Fruit fly (Drosophila melanogaster) whole organism, embryonic: ENCODE data around the gene kek6.

Experiments used
- Bdp1 ChIP-seq: fragments of 200-800 bp; sonication (Bioruptor generic); optimal IDR thresholded peaks from 3 replicates; lab custom pipeline; 2016; ENCODE audit warnings: missing biosample characterization, missing genetic modification characterization
- CG10267 ChIP-seq: fragments of 200-800 bp; sonication (Bioruptor generic); optimal IDR thresholded peaks from 2 replicates; lab custom pipeline; 2018; ENCODE audit warnings: missing biosample characterization, mild to moderate bottlenecking, missing genetic modification characterization, moderate library complexity
- CG10321 ChIP-seq: fragments of 200-800 bp; sonication (Bioruptor generic); IDR thresholded peaks from 2 replicates; pipeline ENCODE4 v1.3.6; 2022; ENCODE audit warnings: missing biosample characterization, missing genetic modification characterization
- CG10979 ChIP-seq: fragments of 200-800 bp; sonication (Bioruptor generic); optimal IDR thresholded peaks from 2 replicates; lab custom pipeline; 2018; ENCODE audit warnings: missing biosample characterization, mild to moderate bottlenecking, missing genetic modification characterization, moderate library complexity
- CG11085 ChIP-seq: fragments of 200-800 bp; sonication (Bioruptor generic); IDR thresholded peaks from 2 replicates; pipeline ENCODE4 v1.3.6; 2022; ENCODE audit warnings: missing biosample characterization, missing genetic modification characterization
- CG11093 ChIP-seq: fragments of 200-800 bp; sonication (Bioruptor generic); IDR thresholded peaks from 3 replicates; pipeline ENCODE4 v1.3.6; 2022; ENCODE audit warnings: missing biosample characterization, missing genetic modification characterization
- CG12391 ChIP-seq: fragments of 200-800 bp; sonication (Bioruptor generic); optimal IDR thresholded peaks from 3 replicates; lab custom pipeline; 2018; ENCODE audit warnings: missing biosample characterization, mild to moderate bottlenecking, missing genetic modification characterization, moderate library complexity
- CG13624 ChIP-seq: fragments of 200-800 bp; sonication (Bioruptor generic); optimal IDR thresholded peaks from 2 replicates; lab custom pipeline; 2016; ENCODE audit warnings: missing biosample characterization, missing genetic modification characterization
- CG15011 ChIP-seq: fragments of 200-800 bp; sonication (Bioruptor generic); optimal IDR thresholded peaks from 3 replicates; lab custom pipeline; 2018; ENCODE audit warnings: missing biosample characterization, mild to moderate bottlenecking, missing genetic modification characterization
- CG16813 ChIP-seq: fragments of 200-800 bp; sonication (Bioruptor generic); IDR thresholded peaks from 3 replicates; pipeline ENCODE4 v1.3.6; 2022; ENCODE audit warnings: missing biosample characterization, missing genetic modification characterization; ENCODE audit not compliant: partially characterized antibody
- CG16815 ChIP-seq: fragments of 200-800 bp; sonication (Bioruptor generic); optimal IDR thresholded peaks from 3 replicates; lab custom pipeline; 2017; ENCODE audit warnings: missing biosample characterization, mild to moderate bottlenecking, missing genetic modification characterization
- CG17186 ChIP-seq: fragments of 200-800 bp; sonication (Bioruptor generic); optimal IDR thresholded peaks from 3 replicates; lab custom pipeline; 2017; ENCODE audit warnings: missing biosample characterization, missing genetic modification reagents, missing genetic modification characterization
- CG17829 ChIP-seq: fragments of 200-800 bp; optimal IDR thresholded peaks from 2 replicates; lab custom pipeline; 2019; ENCODE audit warnings: missing biosample characterization, mild to moderate bottlenecking, missing genetic modification characterization, moderate library complexity
- CG2712 ChIP-seq: fragments of 200-800 bp; optimal IDR thresholded peaks from 3 replicates; lab custom pipeline; 2019; ENCODE audit warnings: missing biosample characterization, mild to moderate bottlenecking, missing genetic modification characterization, moderate library complexity
- CG32532 ChIP-seq: fragments of 200-800 bp; sonication (Bioruptor generic); IDR thresholded peaks from 2 replicates; pipeline ENCODE4 v1.3.6; 2022; ENCODE audit warnings: missing biosample characterization, missing genetic modification characterization
- CG34422 ChIP-seq: fragments of 200-800 bp; sonication (Bioruptor generic); IDR thresholded peaks from 3 replicates; pipeline ENCODE4 v1.3.6; 2022; ENCODE audit warnings: missing biosample characterization, missing genetic modification characterization
- CG4424 ChIP-seq: fragments of 200-800 bp; sonication (Bioruptor generic); optimal IDR thresholded peaks from 3 replicates; lab custom pipeline; 2016; ENCODE audit warnings: missing biosample characterization, missing genetic modification characterization
- CG6272 ChIP-seq: fragments of 200-800 bp; sonication (Bioruptor generic); IDR thresholded peaks from 2 replicates; pipeline ENCODE4 v1.3.6; 2022; ENCODE audit warnings: missing biosample characterization, missing genetic modification characterization
- CG8944 ChIP-seq: fragments of 200-800 bp; sonication (Bioruptor generic); optimal IDR thresholded peaks from 3 replicates; lab custom pipeline; 2016; ENCODE audit warnings: missing biosample characterization, missing genetic modification characterization
- CG9932 ChIP-seq: fragments of 200-800 bp; sonication (Bioruptor generic); IDR thresholded peaks from 2 replicates; pipeline ENCODE4 v1.3.6; 2022; ENCODE audit warnings: missing biosample characterization, missing genetic modification characterization
- D ChIP-seq, 2 experiments: fragments of 200-800 bp in 1 of 2; fragments of >200 bp in 1 of 2; sonication (Bioruptor generic) in 1 of 2; optimal IDR thresholded peaks; 2 replicates in 1 of 2; 3 replicates in 1 of 2; lab custom pipeline; 2017; ENCODE audit warnings: mild to moderate bottlenecking in 1 of 2, missing biosample characterization in 1 of 2, missing genetic modification characterization in 1 of 2, missing genetic modification reagents in 1 of 2
- Dref ChIP-seq: fragments of 200-800 bp; sonication (Bioruptor generic); IDR thresholded peaks from 2 replicates; pipeline ENCODE4 v1.3.6; 2022; ENCODE audit warnings: missing biosample characterization, missing genetic modification characterization
- H2.0 ChIP-seq: fragments of 200-800 bp; sonication (Bioruptor generic); IDR thresholded peaks from 2 replicates; pipeline ENCODE4 v1.3.6; 2022; ENCODE audit warnings: missing biosample characterization, missing genetic modification characterization
- HHEX ChIP-seq: fragments of 200-800 bp; sonication (Bioruptor generic); optimal IDR thresholded peaks from 3 replicates; lab custom pipeline; 2017; ENCODE audit warnings: missing biosample characterization, mild to moderate bottlenecking, missing genetic modification characterization, missing genetic modification reagents
- Oaz ChIP-seq: fragments of 200-800 bp; sonication (Bioruptor generic); IDR thresholded peaks from 2 replicates; pipeline ENCODE4 v1.3.6; 2022; ENCODE audit warnings: missing biosample characterization, missing genetic modification characterization
- ara ChIP-seq: fragments of 200-800 bp; sonication (Bioruptor generic); IDR thresholded peaks from 2 replicates; pipeline ENCODE4 v1.3.6; 2022; ENCODE audit warnings: missing biosample characterization, missing genetic modification characterization
- bcd ChIP-seq: fragments of 200-800 bp; sonication (Bioruptor generic); optimal IDR thresholded peaks from 2 replicates; lab custom pipeline; 2017; ENCODE audit warnings: missing biosample characterization, mild to moderate bottlenecking, missing genetic modification characterization
- bsh ChIP-seq, 2 experiments: fragments of 200-800 bp; sonication (Bioruptor generic); optimal IDR thresholded peaks; 2 replicates each; lab custom pipeline; 2017 to 2018; ENCODE audit warnings: mild to moderate bottlenecking in 2 of 2, missing biosample characterization in 2 of 2, missing genetic modification characterization in 2 of 2, moderate library complexity in 1 of 2
- croc ChIP-seq: fragments of 200-800 bp; sonication (Bioruptor generic); conservative IDR thresholded peaks from 3 replicates; pipeline ENCODE4 v1.3.6; 2022; ENCODE audit warnings: missing biosample characterization, missing genetic modification characterization
- ems ChIP-seq: fragments of 200-800 bp; sonication (Bioruptor generic); optimal IDR thresholded peaks from 3 replicates; lab custom pipeline; 2016; ENCODE audit warnings: missing biosample characterization, missing genetic modification characterization
- gce ChIP-seq: fragments of 200-800 bp; sonication (Bioruptor generic); IDR thresholded peaks from 3 replicates; pipeline ENCODE4 v1.3.6; 2022; ENCODE audit warnings: missing biosample characterization, missing genetic modification characterization
- gsb ChIP-seq: fragments of 200-800 bp; sonication (Bioruptor generic); IDR thresholded peaks from 2 replicates; pipeline ENCODE4 v1.3.6; 2022; ENCODE audit warnings: missing biosample characterization, missing genetic modification characterization
- kay ChIP-seq: fragments of 200-800 bp; sonication (Bioruptor generic); optimal IDR thresholded peaks from 2 replicates; lab custom pipeline; 2016; ENCODE audit warnings: missing biosample characterization, missing genetic modification characterization
- klu ChIP-seq: fragments of 200-800 bp; sonication (Bioruptor generic); IDR thresholded peaks from 2 replicates; pipeline ENCODE4 v1.3.6; 2022; ENCODE audit warnings: missing biosample characterization, missing genetic modification characterization
- lov ChIP-seq, 2 experiments: fragments of 200-800 bp in 1 of 2; fragments of >200 bp in 1 of 2; sonication (Bioruptor generic) in 1 of 2; IDR thresholded peaks in 1 of 2; optimal IDR thresholded peaks in 1 of 2; 2 replicates in 1 of 2; 3 replicates in 1 of 2; pipeline versions ENCODE4 v1.3.6 to Lab custom; 2017 to 2022; ENCODE audit warnings: missing biosample characterization in 1 of 2, missing genetic modification characterization in 1 of 2
- nau ChIP-seq: fragments of 200-800 bp; sonication (Bioruptor generic); optimal IDR thresholded peaks from 3 replicates; lab custom pipeline; 2017; ENCODE audit warnings: missing biosample characterization, mild to moderate bottlenecking, missing genetic modification characterization, missing genetic modification reagents
- nmo ChIP-seq: fragments of 200-800 bp; sonication (Bioruptor generic); optimal IDR thresholded peaks from 2 replicates; lab custom pipeline; 2018; ENCODE audit warnings: missing biosample characterization, mild to moderate bottlenecking, missing genetic modification characterization, moderate library complexity
- nom ChIP-seq: fragments of 200-800 bp; sonication (Bioruptor generic); optimal IDR thresholded peaks from 2 replicates; lab custom pipeline; 2017; ENCODE audit warnings: missing biosample characterization, missing genetic modification characterization, mild to moderate bottlenecking, moderate library complexity, missing genetic modification reagents
- oc ChIP-seq: fragments of 200-800 bp; sonication (Bioruptor generic); optimal IDR thresholded peaks from 2 replicates; lab custom pipeline; 2018; ENCODE audit warnings: missing biosample characterization, mild to moderate bottlenecking, missing genetic modification characterization, moderate library complexity
- org-1 ChIP-seq: fragments of 200-800 bp; sonication (Bioruptor generic); optimal IDR thresholded peaks from 2 replicates; lab custom pipeline; 2017; ENCODE audit warnings: missing biosample characterization, missing genetic modification characterization
- pfk ChIP-seq: fragments of 200-800 bp; sonication (Bioruptor generic); optimal IDR thresholded peaks from 2 replicates; lab custom pipeline; 2018; ENCODE audit warnings: missing biosample characterization, mild to moderate bottlenecking, missing genetic modification characterization, moderate library complexity
- scrt ChIP-seq: fragments of 200-800 bp; sonication (Bioruptor generic); optimal IDR thresholded peaks from 2 replicates; lab custom pipeline; 2018; ENCODE audit warnings: missing biosample characterization, mild to moderate bottlenecking, missing genetic modification characterization, moderate library complexity
- stc ChIP-seq: fragments of 200-800 bp; sonication (Bioruptor generic); IDR thresholded peaks from 2 replicates; pipeline ENCODE4 v1.3.6; 2022; ENCODE audit warnings: missing biosample characterization, missing genetic modification characterization
- stwl ChIP-seq: fragments of 200-800 bp; sonication (Bioruptor generic); optimal IDR thresholded peaks from 3 replicates; lab custom pipeline; 2018; ENCODE audit warnings: missing biosample characterization, mild to moderate bottlenecking, missing genetic modification characterization, moderate library complexity
- tin ChIP-seq: fragments of 200-800 bp; sonication (Bioruptor generic); optimal IDR thresholded peaks from 3 replicates; lab custom pipeline; 2016; ENCODE audit warnings: missing biosample characterization, missing genetic modification characterization
- vvl ChIP-seq: fragments of 200-800 bp; sonication (Bioruptor generic); IDR thresholded peaks from 2 replicates; pipeline ENCODE4 v1.3.6; 2022; ENCODE audit warnings: missing biosample characterization, missing genetic modification characterization
- zf30C ChIP-seq: fragments of 200-800 bp; sonication (Bioruptor generic); optimal IDR thresholded peaks from 3 replicates; lab custom pipeline; 2018; ENCODE audit warnings: missing biosample characterization, mild to moderate bottlenecking, missing genetic modification characterization
- zfh2 ChIP-seq: fragments of 200-800 bp; sonication (Bioruptor generic); optimal IDR thresholded peaks from 2 replicates; lab custom pipeline; 2016; ENCODE audit warnings: missing biosample characterization, missing genetic modification characterization

The kek6 gene

DNA sequence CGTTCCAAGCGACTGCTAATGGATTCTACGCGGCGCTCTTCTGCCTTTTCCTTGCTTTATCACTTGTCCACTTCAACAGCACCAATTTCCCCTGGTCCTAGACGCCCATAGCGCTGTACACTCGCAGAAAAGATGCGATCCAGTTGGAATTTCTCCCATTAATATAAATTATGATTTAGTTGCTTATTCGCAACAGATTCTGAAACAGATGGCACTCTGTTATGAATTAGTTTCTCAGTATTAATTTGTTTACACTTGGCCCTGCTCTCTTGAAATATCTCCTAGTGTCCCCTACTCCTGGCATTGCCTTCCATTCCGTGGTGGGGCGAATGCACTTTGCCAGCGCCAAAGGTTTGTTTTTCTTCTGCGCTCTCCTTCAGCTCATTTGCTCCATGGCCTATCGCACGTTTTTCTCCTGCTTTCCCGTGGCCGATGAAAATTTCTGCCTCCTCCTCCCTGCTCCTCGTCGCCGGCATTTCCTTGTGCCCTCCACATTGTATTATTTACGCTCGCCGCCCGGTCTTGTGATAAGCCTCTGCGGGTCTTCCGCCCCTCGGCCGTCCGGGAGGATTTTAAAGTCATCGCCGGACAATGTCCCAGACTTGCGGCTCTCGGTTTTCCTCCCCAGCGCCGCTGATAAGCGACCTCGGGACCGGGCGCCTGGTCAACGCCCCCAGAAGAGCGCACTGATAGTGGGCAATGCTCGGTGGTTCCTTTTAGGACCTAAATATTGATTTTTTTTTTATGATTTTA, 84.4 kb downstream of the kek6 start (continued):
- TF ChIP-seq CG17829 (tag; lab: Kevin White, UChicago) (peak; percentile 77), CG16815 (peak; percentile 48), H2.0 (no peak), zf30C (GFP tag; lab: Kevin White, UChicago) (peak; percentile 28), nmo (GFP tag; lab: Kevin White, UChicago) (no peak), zfh2 (GFP tag; lab: Kevin White, UChicago) (no peak), CG32532 (GFP tag; lab: Robert Waterston, UW) (no peak), bcd (no peak), CG17186 (GFP tag; lab: Kevin White, UChicago) (no peak), nom (GFP tag; lab: Kevin White, UChicago) (no peak), CG13624 (GFP tag; lab: Kevin White, UChicago) (no peak), kay (GFP tag; lab: Kevin White, UChicago) (no peak), stwl (peak; percentile 9), Dref (GFP tag; lab: Robert Waterston, UW) (no peak), CG12391 (tag; lab: Kevin White, UChicago) (peak; percentile 8), D (optimal IDR thresholded peaks at IDR 0.05; lab: Kevin White, UChicago) (no peak), D (GFP tag; optimal IDR thresholded peaks at IDR 0.05; lab: Kevin White, UChicago) (peak; percentile 43), CG6272 (GFP tag; lab: Robert Waterston, UW) (peak; percentile 32; the same call in 1 of the 2 replicates), croc (GFP tag; lab: Robert Waterston, UW) (no peak; the same call in 1 of the 3 replicates), CG9932 (GFP tag; lab: Robert Waterston, UW) (no peak), ara (GFP tag; lab: Robert Waterston, UW) (peak; percentile 82), ems (GFP tag; lab: Kevin White, UChicago) (no peak), scrt (GFP tag; lab: Kevin White, UChicago) (no peak), org-1 (no peak), Oaz (GFP tag; lab: Robert Waterston, UW) (no peak), CG4424 (peak; percentile 19), CG15011 (no peak), klu (GFP tag; lab: Robert Waterston, UW) (no peak), CG8944 (GFP tag; lab: Kevin White, UChicago) (peak; percentile 31), stc (GFP tag; lab: Robert Waterston, UW) (no peak), gsb (no peak), vvl (GFP tag; lab: Robert Waterston, UW) (peak; percentile 52; the same call in 1 of the 2 replicates), tin (peak; percentile 54), CG11085 (GFP tag; lab: Robert Waterston, UW) (no peak), gce (GFP tag; lab: Robert Waterston, UW) (0 out of 3 replicates have a peak, but pooled peaks have one; percentile 12), CG10321 (no peak), oc (tag; lab: Kevin White, UChicago) (no peak), CG10267 (tag; lab: Kevin White, UChicago) (peak; percentile 56), Bdp1 (GFP tag; lab: Kevin White, UChicago) (no peak), CG11093 (0 out of 3 replicates have a peak, but pooled peaks have one; percentile 38), CG34422 (GFP tag; lab: Robert Waterston, UW) (0 out of 3 replicates have a peak, but pooled peaks have one; percentile 27), nau (GFP tag; lab: Kevin White, UChicago) (no peak), HHEX (no peak), CG16813 (GFP tag; lab: Robert Waterston, UW) (no peak), bsh (GFP tag; optimal IDR thresholded peaks at IDR 0.05; lab: Kevin White, UChicago) (peak; percentile 3 to 77), lov (optimal IDR thresholded peaks at IDR 0.05; lab: Kevin White, UChicago) (no peak), lov (GFP tag; IDR thresholded peaks at IDR 0.05; lab: Robert Waterston, UW) (peak; percentile 80), CG10979 (peak; percentile 74), pfk (GFP tag; lab: Kevin White, UChicago) (peak; percentile 3), CG2712 (tag; lab: Kevin White, UChicago) (peak; percentile 78)
